Worm (Caenorhabditis elegans): ENCODE measurements around the gene sec-15.

DNA sequence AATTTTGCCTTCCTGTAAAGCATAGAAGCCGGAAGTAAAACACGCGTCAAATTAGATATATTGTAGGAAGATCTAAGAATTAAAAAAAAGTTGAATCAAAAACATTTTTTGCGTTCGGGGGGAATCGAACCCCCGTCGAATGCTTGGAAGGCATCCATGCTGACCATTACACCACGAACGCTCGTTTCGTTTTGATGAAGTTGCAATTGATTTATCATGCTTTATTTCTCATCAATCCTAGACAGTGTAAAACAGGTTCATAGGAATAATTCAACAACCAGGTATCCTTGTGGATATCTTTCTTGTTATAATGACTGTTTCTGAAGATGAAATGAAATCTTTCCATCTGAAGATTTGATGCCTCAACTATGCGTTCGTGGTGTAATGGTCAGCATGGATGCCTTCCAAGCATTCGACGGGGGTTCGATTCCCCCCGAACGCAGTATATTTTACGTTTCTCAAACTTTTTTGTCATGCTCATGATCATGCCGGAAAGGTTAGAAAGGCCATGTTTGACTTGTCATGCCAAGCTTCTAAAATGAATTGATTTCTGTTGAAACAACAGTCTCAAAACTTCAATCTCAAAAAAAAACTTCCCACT lies 15.6 kb downstream of the sec-15 start:
- no peak for TF ChIP-seq hmg-11 (tag; optimal IDR thresholded peaks at IDR 0.05)
- no peak for TF ChIP-seq jun-1 (tag; optimal IDR thresholded peaks at IDR 0.05)
- peak; percentile 14 for TF ChIP-seq elt-2 (tag; optimal IDR thresholded peaks at IDR 0.05)
- no peak for TF ChIP-seq nhr-23 (tag; optimal IDR thresholded peaks at IDR 0.05)
- TF ChIP-seq unc-62 (GFP tag; optimal IDR thresholded peaks at IDR 0.05) = no peak
- no peak for TF ChIP-seq ama-1 (optimal IDR thresholded peaks at IDR 0.05)
- no peak for TF ChIP-seq nhr-76 (tag; optimal IDR thresholded peaks at IDR 0.05)
- no peak for TF ChIP-seq fos-1 (tag; optimal IDR thresholded peaks at IDR 0.05)
- TF ChIP-seq snpc-4 (tag; optimal IDR thresholded peaks at IDR 0.05) = no peak
- no peak for TF ChIP-seq ztf-4 (tag; optimal IDR thresholded peaks at IDR 0.05)
- no peak for TF ChIP-seq mml-1 (tag; optimal IDR thresholded peaks at IDR 0.05)
- no peak for TF ChIP-seq ztf-11 (tag; optimal IDR thresholded peaks at IDR 0.05)
- TF ChIP-seq nhr-11 (tag; optimal IDR thresholded peaks at IDR 0.05) = no peak
